Worm (Caenorhabditis elegans) whole organism, late embryonic: ENCODE data around the gene C37C3.9.

Source experiments
- C08G9.2 ChIP-seq: sonication (generic microtip); optimal IDR thresholded peaks from 2 replicates; lab custom pipeline; 2016; ENCODE audit warnings: mild to moderate bottlenecking, missing genetic modification characterization, moderate library complexity, missing compliant biosample characterization
- C38D4.7 ChIP-seq: fragments of 200-800 bp; sonication (Bioruptor generic); optimal IDR thresholded peaks from 2 replicates; lab custom pipeline; 2018; ENCODE audit warnings: mild to moderate bottlenecking, missing genetic modification characterization, moderate library complexity, missing compliant biosample characterization
- ceh-14 ChIP-seq: sonication (generic microtip); optimal IDR thresholded peaks from 2 replicates; lab custom pipeline; 2016; ENCODE audit warnings: missing genotype, missing genetic modification characterization, missing compliant biosample characterization
- ceh-18 ChIP-seq: sonication (generic microtip); optimal IDR thresholded peaks from 2 replicates; lab custom pipeline; 2016; ENCODE audit warnings: missing genetic modification characterization, missing compliant biosample characterization
- ceh-2 ChIP-seq: sonication (generic microtip); optimal IDR thresholded peaks from 2 replicates; lab custom pipeline; 2016; ENCODE audit warnings: missing genotype, missing genetic modification characterization, missing compliant biosample characterization
- ceh-22 ChIP-seq: sonication (generic microtip); optimal IDR thresholded peaks from 2 replicates; lab custom pipeline; 2017; ENCODE audit warnings: missing biosample characterization, missing genetic modification characterization
- ceh-30 ChIP-seq: fragments of 150-350 bp; optimal IDR thresholded peaks from 2 replicates; lab custom pipeline; 2014; ENCODE audit warnings: missing biosample characterization, missing genetic modification characterization
- ceh-34 ChIP-seq: sonication (generic microtip); optimal IDR thresholded peaks from 2 replicates; lab custom pipeline; 2016; ENCODE audit warnings: mild to moderate bottlenecking, missing genetic modification characterization, missing compliant biosample characterization
- ceh-45 ChIP-seq: fragments of 200-800 bp; sonication (Bioruptor generic); IDR thresholded peaks from 2 replicates; pipeline ENCODE4 v1.3.6; 2022; ENCODE audit warnings: missing genetic modification reagents, missing genetic modification characterization, missing compliant biosample characterization
- ceh-6 ChIP-seq: fragments of 200-800 bp; sonication (Bioruptor generic); optimal IDR thresholded peaks from 2 replicates; lab custom pipeline; 2018; ENCODE audit warnings: mild to moderate bottlenecking, missing genetic modification characterization, missing compliant biosample characterization
- ceh-9 ChIP-seq: sonication (generic microtip); optimal IDR thresholded peaks from 2 replicates; lab custom pipeline; 2016; ENCODE audit warnings: mild to moderate bottlenecking, missing genetic modification characterization, inconsistent platforms, missing compliant biosample characterization
- elt-4 ChIP-seq: sonication (generic microtip); optimal IDR thresholded peaks from 2 replicates; lab custom pipeline; 2016; ENCODE audit warnings: missing genetic modification characterization, missing compliant biosample characterization
- fax-1 ChIP-seq: sonication (generic microtip); optimal IDR thresholded peaks from 2 replicates; lab custom pipeline; 2016; ENCODE audit warnings: missing genotype, missing genetic modification characterization, missing compliant biosample characterization
- hlh-15 ChIP-seq: sonication (generic microtip); optimal IDR thresholded peaks from 2 replicates; lab custom pipeline; 2016; ENCODE audit warnings: missing genetic modification characterization, missing compliant biosample characterization
- madf-2 ChIP-seq: sonication (generic microtip); optimal IDR thresholded peaks from 2 replicates; lab custom pipeline; 2017; ENCODE audit warnings: missing genetic modification characterization, missing compliant biosample characterization
- nfya-1 ChIP-seq: sonication (generic microtip); optimal IDR thresholded peaks from 2 replicates; lab custom pipeline; 2017; ENCODE audit warnings: missing genetic modification characterization, mild to moderate bottlenecking, missing compliant biosample characterization, antibody characterized with exemption, moderate library complexity
- npax-4 ChIP-seq: sonication (generic microtip); optimal IDR thresholded peaks from 2 replicates; lab custom pipeline; 2016; ENCODE audit warnings: missing genetic modification characterization, missing compliant biosample characterization
- odd-2 ChIP-seq: sonication (generic microtip); optimal IDR thresholded peaks from 2 replicates; lab custom pipeline; 2017; ENCODE audit warnings: antibody characterized with exemption, mild to moderate bottlenecking, missing genetic modification characterization, missing compliant biosample characterization
- pat-9 ChIP-seq: fragments of 200-800 bp; sonication (Bioruptor generic); optimal IDR thresholded peaks from 2 replicates; lab custom pipeline; 2018; ENCODE audit warnings: mild to moderate bottlenecking, missing genetic modification characterization, moderate library complexity, missing compliant biosample characterization
- pha-2 ChIP-seq: sonication (generic microtip); optimal IDR thresholded peaks from 2 replicates; lab custom pipeline; 2017; ENCODE audit warnings: mild to moderate bottlenecking, missing genetic modification characterization, missing compliant biosample characterization
- pha-4 ChIP-seq: fragments of 150-350 bp; optimal IDR thresholded peaks from 2 replicates; lab custom pipeline; 2018; ENCODE audit warnings: missing biosample characterization, missing genetic modification reagents, missing genetic modification characterization
- pqm-1 ChIP-seq: sonication (generic microtip); optimal IDR thresholded peaks from 2 replicates; lab custom pipeline; 2016; ENCODE audit warnings: missing genetic modification characterization, missing compliant biosample characterization
- pros-1 ChIP-seq: fragments of 150-350 bp; optimal IDR thresholded peaks from 2 replicates; lab custom pipeline; 2014; ENCODE audit warnings: missing biosample characterization, missing genetic modification reagents, missing genetic modification characterization
- rnt-1 ChIP-seq: sonication (generic microtip); optimal IDR thresholded peaks from 2 replicates; lab custom pipeline; 2016; ENCODE audit warnings: missing genetic modification characterization, missing compliant biosample characterization
- sdc-2 ChIP-seq: sonication (generic microtip); optimal IDR thresholded peaks from 2 replicates; lab custom pipeline; 2016; ENCODE audit warnings: missing genotype, missing genetic modification characterization, missing compliant biosample characterization
- sox-2 ChIP-seq: fragments of 200-800 bp; sonication (Bioruptor generic); IDR thresholded peaks from 2 replicates; pipeline ENCODE4 v1.3.6; 2022; ENCODE audit warnings: missing genetic modification reagents, missing genetic modification characterization, missing compliant biosample characterization
- sox-4 ChIP-seq: sonication (generic microtip); optimal IDR thresholded peaks from 2 replicates; lab custom pipeline; 2017; ENCODE audit warnings: mild to moderate bottlenecking, missing genetic modification characterization, inconsistent platforms, missing compliant biosample characterization
- syd-9 ChIP-seq: sonication (generic microtip); optimal IDR thresholded peaks from 2 replicates; lab custom pipeline; 2016; ENCODE audit warnings: mild to moderate bottlenecking, missing genetic modification characterization, moderate library complexity, missing compliant biosample characterization
- tbx-2 ChIP-seq: sonication (generic microtip); optimal IDR thresholded peaks from 2 replicates; lab custom pipeline; 2016; ENCODE audit warnings: missing genetic modification characterization, missing compliant biosample characterization
- tbx-7 ChIP-seq: sonication (generic microtip); optimal IDR thresholded peaks from 2 replicates; lab custom pipeline; 2016; ENCODE audit warnings: missing genotype, missing genetic modification characterization, missing compliant biosample characterization
- unc-3 ChIP-seq, 2 experiments: fragments of 200-800 bp in 1 of 2; sonication (Bioruptor generic) in 1 of 2; sonication (generic microtip) in 1 of 2; conservative IDR thresholded peaks in 1 of 2; optimal IDR thresholded peaks in 1 of 2; 2 replicates each; pipeline versions ENCODE4 v1.3.6 to Lab custom; 2016 to 2022; ENCODE audit warnings: missing compliant biosample characterization in 2 of 2, missing genetic modification characterization in 2 of 2, missing genetic modification reagents in 1 of 2
- unc-42 ChIP-seq: sonication (generic microtip); optimal IDR thresholded peaks from 2 replicates; lab custom pipeline; 2016; ENCODE audit warnings: missing genotype, missing genetic modification characterization, missing compliant biosample characterization
- unc-55 ChIP-seq: sonication (generic microtip); optimal IDR thresholded peaks from 2 replicates; lab custom pipeline; 2017; ENCODE audit warnings: missing biosample characterization, missing genetic modification reagents, missing genetic modification characterization
- unc-86 ChIP-seq: sonication (generic microtip); optimal IDR thresholded peaks from 2 replicates; lab custom pipeline; 2016; ENCODE audit warnings: missing genetic modification characterization, missing compliant biosample characterization
- ztf-16 ChIP-seq: sonication (generic microtip); optimal IDR thresholded peaks from 2 replicates; lab custom pipeline; 2017; ENCODE audit warnings: missing genetic modification characterization, missing compliant biosample characterization

C37C3.9 gene

DNA sequence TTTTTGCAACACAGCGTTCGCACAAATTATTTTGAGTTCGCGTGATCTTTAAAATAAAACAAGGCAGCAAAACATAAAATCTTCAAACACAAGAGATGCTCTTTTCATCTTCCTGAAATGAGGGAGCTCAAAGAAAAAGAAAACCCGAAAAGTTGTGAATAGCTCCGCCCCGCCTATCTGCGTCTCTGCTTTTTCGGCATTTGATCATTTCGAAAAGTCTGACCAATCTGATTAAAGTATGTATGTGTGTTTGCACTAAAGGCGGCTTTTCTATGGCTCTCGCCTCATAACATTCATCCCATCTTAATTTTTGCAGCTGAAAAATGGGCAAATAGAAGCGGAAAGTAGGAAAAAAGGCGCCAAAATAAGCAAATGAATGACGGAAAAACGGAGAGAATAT, 34.9 kb downstream of the C37C3.9 start:
- TF ChIP-seq unc-42, result peak; percentile 74
- no peak for TF ChIP-seq elt-4
- TF ChIP-seq, all 69 proteins: peak for 1

DNA sequence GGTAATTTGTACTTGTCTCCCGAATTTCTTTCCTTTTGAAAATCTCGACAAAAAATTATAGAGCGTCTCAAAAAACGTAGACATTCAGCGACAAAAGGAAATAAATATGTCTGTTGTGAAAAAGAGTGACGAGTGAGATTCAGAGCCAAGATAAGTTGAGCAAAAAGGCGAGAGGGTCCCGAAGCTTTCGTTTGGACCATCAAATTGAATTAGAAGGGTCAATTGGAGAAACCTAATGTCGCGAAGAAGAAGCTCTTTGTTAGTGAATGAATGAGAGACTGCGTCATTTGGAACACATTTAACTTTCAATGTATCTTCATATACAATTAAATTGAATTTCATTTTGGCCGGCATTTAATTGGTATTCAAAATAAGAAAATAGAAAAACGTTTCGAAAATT, 38.0 kb downstream of the C37C3.9 start:
- no peak for TF ChIP-seq pqm-1 (tag; lab: Kevin White, UChicago)
- peak; percentile 95 for TF ChIP-seq unc-42

DNA sequence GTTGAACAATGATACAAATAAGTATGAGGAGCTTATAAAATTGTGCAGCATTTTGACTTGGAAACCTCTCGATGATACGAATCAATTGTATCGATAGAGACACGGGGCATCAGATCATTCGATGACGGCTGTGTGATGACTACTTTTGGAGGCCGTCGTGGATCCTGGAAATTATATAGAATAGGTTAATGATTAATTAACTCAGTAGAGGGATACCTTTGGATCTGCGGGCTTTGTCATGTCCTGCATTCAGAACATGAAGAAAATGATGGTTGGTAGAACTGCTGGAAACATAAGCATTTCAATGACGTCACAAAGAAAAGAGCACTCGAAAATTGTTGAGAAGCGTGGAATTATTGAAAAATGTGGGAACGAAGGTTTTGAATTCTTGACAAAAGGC, 39.9 kb downstream of the C37C3.9 start, which contains the start of gene ZK742.6:
ZK742.6 (minus strand) TSS at position 342 of the 400 bp plus-strand sequence.
- TF ChIP-seq ceh-18 (tag; lab: Kevin White, UChicago) (no peak), ztf-16 (tag; lab: Kevin White, UChicago) (no peak), sox-2 (GFP tag; lab: Robert Waterston, UW) (no peak), nfya-1 (tag; lab: Kevin White, UChicago) (no peak), sdc-2 (tag; lab: Kevin White, UChicago) (no peak), ceh-9 (tag; lab: Kevin White, UChicago) (no peak), pros-1 (tag; lab: Kevin White, UChicago) (no peak), ceh-2 (tag; lab: Kevin White, UChicago) (no peak), pat-9 (no peak)

DNA sequence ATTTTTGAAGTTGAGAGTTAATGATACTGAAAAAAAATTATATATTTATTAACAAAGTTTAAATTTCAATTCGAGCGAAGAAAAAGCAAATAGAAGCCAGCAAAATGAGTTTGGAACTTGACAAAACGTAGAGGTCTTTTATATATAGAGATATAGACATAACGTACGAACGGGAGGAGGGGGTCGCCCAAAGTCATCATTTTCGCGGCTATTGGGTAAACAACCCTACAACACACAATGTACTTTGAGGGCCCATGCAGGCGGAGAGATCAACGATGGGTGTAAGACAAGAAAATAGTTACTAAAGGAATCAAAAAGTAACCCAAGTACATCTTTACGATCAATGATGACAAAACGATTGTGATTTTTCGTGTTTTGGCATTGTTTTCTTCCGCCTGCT, 42.7 kb downstream of the C37C3.9 start, which contains the start of gene ZK742.4:
ZK742.4 (minus strand) TSS at position 35 of the 400 bp plus-strand sequence.
- TF ChIP-seq unc-3 (GFP tag; conservative IDR thresholded peaks at IDR 0.05; lab: Robert Waterston, UW), result no peak
- no peak for TF ChIP-seq unc-3 (tag; optimal IDR thresholded peaks at IDR 0.05; lab: Kevin White, UChicago)
- TF ChIP-seq pha-2 (tag; lab: Kevin White, UChicago), result no peak
- peak; percentile 12 for TF ChIP-seq tbx-2
- no peak for TF ChIP-seq nfya-1 (tag; lab: Kevin White, UChicago)
- TF ChIP-seq, all 69 proteins: peak for 1

DNA sequence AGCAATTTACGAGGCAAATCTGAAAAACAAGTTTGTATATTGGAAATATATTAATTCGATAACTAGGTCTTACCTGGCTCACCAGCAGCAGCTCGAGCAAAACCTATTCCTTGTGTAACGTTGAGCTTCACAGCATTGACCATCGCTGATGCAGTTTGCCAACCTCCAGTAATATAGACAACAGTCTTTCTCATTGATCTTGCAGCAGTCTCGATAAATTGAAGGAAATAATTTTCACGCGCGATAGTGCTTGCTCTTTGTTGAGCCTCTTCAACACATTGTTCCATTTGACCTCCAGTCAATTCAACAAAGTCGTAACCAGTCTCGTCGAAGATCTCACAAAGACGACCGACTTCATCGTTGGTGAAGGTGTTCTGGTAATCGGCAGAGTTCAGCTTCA, 43.9 kb downstream of the C37C3.9 start:
- TF ChIP-seq unc-86 (no peak), fax-1 (tag; lab: Kevin White, UChicago) (no peak), elt-4 (no peak), ceh-45 (GFP tag; lab: Robert Waterston, UW) (no peak), pros-1 (tag; lab: Kevin White, UChicago) (no peak), ceh-30 (tag; lab: Kevin White, UChicago) (no peak), ceh-9 (tag; lab: Kevin White, UChicago) (no peak)

DNA sequence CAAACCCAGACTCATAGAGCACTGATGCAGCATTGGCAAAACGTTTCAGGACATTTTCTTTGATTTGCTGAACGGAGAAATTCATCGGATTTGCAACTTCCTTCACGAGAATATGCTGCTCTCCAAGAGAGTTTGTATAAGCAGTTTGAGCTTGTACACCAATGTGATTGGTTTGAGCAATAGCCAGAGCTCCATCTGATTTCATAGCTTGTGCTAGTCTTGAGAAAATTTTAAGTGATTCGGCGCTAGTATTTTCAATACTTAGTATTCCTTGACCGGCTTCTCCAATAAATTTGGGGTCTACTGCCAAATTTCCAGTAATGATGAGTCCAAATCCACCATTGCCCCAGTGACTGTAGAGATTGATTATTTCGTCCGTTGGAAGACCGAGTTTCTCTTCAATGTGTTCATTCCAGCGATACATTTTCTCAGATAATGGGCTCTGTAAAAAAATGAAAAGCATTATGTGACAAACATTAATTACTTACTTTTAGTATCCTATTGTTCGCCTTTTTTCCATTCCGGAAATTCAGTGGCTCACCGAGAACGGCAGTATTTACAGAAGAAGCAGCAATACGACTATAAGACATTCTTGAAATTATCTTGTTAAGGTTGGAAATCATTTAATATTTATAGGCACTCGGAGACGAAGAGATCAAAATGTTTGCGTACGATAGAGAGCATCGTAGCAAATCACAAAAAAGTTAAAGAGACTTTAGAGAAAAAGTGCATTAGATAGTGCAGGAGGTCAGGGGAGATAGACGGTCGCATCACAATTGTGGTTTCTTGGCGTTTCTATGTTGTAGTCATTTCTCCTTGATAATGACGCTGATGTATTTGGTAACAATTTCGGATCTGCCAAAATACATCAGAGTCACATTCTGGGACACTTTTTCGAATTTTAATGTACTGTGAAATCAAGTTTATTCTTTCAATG, 44.9 kb downstream of the C37C3.9 start, which contains the start of gene ZK742.3:
ZK742.3 (minus strand) TSS at position 593 of the 937 bp plus-strand sequence.
- TF ChIP-seq ceh-6 (GFP tag; lab: Kevin White, UChicago) (no peak), sox-2 (GFP tag; lab: Robert Waterston, UW) (no peak), syd-9 (tag; lab: Kevin White, UChicago) (no peak), madf-2 (tag; lab: Kevin White, UChicago) (no peak), ceh-45 (GFP tag; lab: Robert Waterston, UW) (no peak), ceh-34 (no peak), rnt-1 (tag; lab: Kevin White, UChicago) (no peak), pha-4 (tag; lab: Kevin White, UChicago) (no peak), npax-4 (tag; lab: Kevin White, UChicago) (no peak), C08G9.2 (no peak), ceh-9 (tag; lab: Kevin White, UChicago) (no peak), pha-2 (tag; lab: Kevin White, UChicago) (no peak), hlh-15 (no peak), C38D4.7 (GFP tag; lab: Kevin White, UChicago) (no peak), ceh-14 (tag; lab: Kevin White, UChicago) (no peak), ceh-22 (tag; lab: Kevin White, UChicago) (no peak), sox-4 (tag; lab: Kevin White, UChicago) (no peak), unc-55 (GFP tag; lab: Kevin White, UChicago) (no peak), tbx-7 (tag; lab: Kevin White, UChicago) (no peak), odd-2 (tag; lab: Kevin White, UChicago) (no peak)
